Comparison of ENCODE assay signal across 2 worm cellular contexts in the genomic region with DNA sequence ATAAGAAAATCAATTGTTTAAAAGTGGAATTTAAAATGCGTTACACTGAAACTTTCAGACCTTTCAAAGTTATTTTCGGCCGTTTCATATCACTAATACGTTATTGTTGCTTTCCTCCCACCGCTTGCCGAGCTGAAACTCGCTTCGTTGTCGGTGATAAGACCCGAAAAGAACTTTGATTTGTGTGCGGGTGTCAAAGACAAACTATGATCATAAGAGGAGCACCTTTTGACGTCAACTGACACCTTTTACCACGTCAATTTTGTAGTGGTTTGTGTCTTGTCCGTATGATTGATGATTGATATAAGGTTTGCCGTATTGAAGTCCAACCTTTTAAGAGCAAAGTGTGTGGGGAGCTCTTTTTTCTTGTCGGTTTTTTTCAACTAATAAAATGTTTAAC.
TF ChIP-seq lines count a peak whose summit lies in the region.

A gene (minus strand): TSS at position 167 of the 400 bp plus-strand sequence.

TF ChIP-seq in whole organism, L3 larva, 47 proteins besides CTCF, POLR2A, EP300 and RAD21 (continued from another document):
- TF ChIP-seq R02D3.7 (tag; optimal IDR thresholded peaks at IDR 0.05; lab: Kevin White, UChicago) (no peak), elt-3 (tag; optimal IDR thresholded peaks at IDR 0.05; lab: Kevin White, UChicago) (no peak), ama-1 (optimal IDR thresholded peaks at IDR 0.05; lab: Kevin White, UChicago) (no peak), sea-2 (GFP tag; optimal IDR thresholded peaks at IDR 0.05; lab: Kevin White, UChicago) (no peak), unc-62 (GFP tag; optimal IDR thresholded peaks at IDR 0.05; lab: Kevin White, UChicago) (no peak), nhr-76 (tag; optimal IDR thresholded peaks at IDR 0.05; lab: Kevin White, UChicago) (no peak), lin-39 (tag; optimal IDR thresholded peaks at IDR 0.05; lab: Kevin White, UChicago) (no peak)

TF ChIP-seq in whole organism, L4 larva, 104 proteins besides CTCF, POLR2A, EP300 and RAD21 (continued from another document):
- TF ChIP-seq zip-2 (tag; optimal IDR thresholded peaks at IDR 0.05; lab: Kevin White, UChicago) = no peak
- TF ChIP-seq nhr-48 (tag; optimal IDR thresholded peaks at IDR 0.05; lab: Kevin White, UChicago) = peak; percentile 70
- TF ChIP-seq snpc-1.2 (GFP tag; IDR thresholded peaks at IDR 0.05; lab: Robert Waterston, UW) = no peak
- TF ChIP-seq pqm-1 (tag; optimal IDR thresholded peaks at IDR 0.05; lab: Kevin White, UChicago) = peak; percentile 84
- TF ChIP-seq dmd-6 (GFP tag; IDR thresholded peaks at IDR 0.05; lab: Robert Waterston, UW) = peak; percentile 90
- peak; percentile 85; the same call in 1 of the 2 replicates for TF ChIP-seq tra-1 (GFP tag; IDR thresholded peaks at IDR 0.05; lab: Robert Waterston, UW)
- TF ChIP-seq nhr-77 (tag; optimal IDR thresholded peaks at IDR 0.05; lab: Kevin White, UChicago) = peak; percentile 82
- TF ChIP-seq hlh-30 (tag; optimal IDR thresholded peaks at IDR 0.05; lab: Kevin White, UChicago; ENCODE audit: insufficient read depth) = peak; percentile 76
- peak; percentile 33 for TF ChIP-seq T20F7.1 (GFP tag; optimal IDR thresholded peaks at IDR 0.05; lab: Kevin White, UChicago)
- peak; percentile 98 for TF ChIP-seq nhr-28 (tag; optimal IDR thresholded peaks at IDR 0.05; lab: Kevin White, UChicago)
- TF ChIP-seq mes-2 (tag; optimal IDR thresholded peaks at IDR 0.05; lab: Kevin White, UChicago; ENCODE audit: poor library complexity, severe bottlenecking) = peak; percentile 51
- TF ChIP-seq set-16 (GFP tag; IDR thresholded peaks at IDR 0.05; lab: Robert Waterston, UW) = no peak
- no peak for TF ChIP-seq egl-43 (GFP tag; IDR thresholded peaks at IDR 0.05; lab: Robert Waterston, UW)
- no peak for TF ChIP-seq egl-27 (tag; optimal IDR thresholded peaks at IDR 0.05; lab: Kevin White, UChicago)
- TF ChIP-seq lin-38 (GFP tag; IDR thresholded peaks at IDR 0.05; lab: Robert Waterston, UW) = no peak
TF ChIP-seq in whole organism, L4 larva: peak in this region for 20.
